Worm (Caenorhabditis elegans) whole organism, young adult: ENCODE data around the gene T26C5.5.
A peak's percentile ranks its signal among the peaks of the same experiment; 100 is the strongest.

Experiments
- B0035.1 ChIP-seq: sonication (generic microtip); optimal IDR thresholded peaks from 2 replicates; lab custom pipeline; 2016; ENCODE audit warnings: missing genetic modification characterization, mild to moderate bottlenecking, missing compliant biosample characterization, missing genotype, missing genetic modification reagents
- B0336.3 ChIP-seq: fragments of 200-800 bp; sonication (Bioruptor generic); IDR thresholded peaks from 2 replicates; pipeline ENCODE4 v1.3.6; 2022; ENCODE audit warnings: missing genetic modification characterization, missing compliant biosample characterization
- F22D6.2 ChIP-seq: sonication (generic microtip); optimal IDR thresholded peaks from 2 replicates; lab custom pipeline; 2016; ENCODE audit warnings: mild to moderate bottlenecking, missing genetic modification characterization, missing compliant biosample characterization
- F23B12.7 ChIP-seq: sonication (generic microtip); optimal IDR thresholded peaks from 2 replicates; lab custom pipeline; 2017; ENCODE audit warnings: missing genetic modification characterization, mild to moderate bottlenecking, missing compliant biosample characterization, antibody characterized with exemption, moderate library complexity; ENCODE audit not compliant: insufficient read depth
- F52B5.7 ChIP-seq: sonication (generic microtip); optimal IDR thresholded peaks from 2 replicates; lab custom pipeline; 2016; ENCODE audit warnings: mild to moderate bottlenecking, missing genetic modification characterization, missing compliant biosample characterization
- F57A8.1 ChIP-seq: fragments of 200-800 bp; sonication (Bioruptor generic); optimal IDR thresholded peaks from 2 replicates; lab custom pipeline; 2018; ENCODE audit warnings: mild to moderate bottlenecking, missing genetic modification characterization, moderate library complexity, missing compliant biosample characterization
- K11D2.4 ChIP-seq: fragments of 200-800 bp; sonication (Bioruptor generic); IDR thresholded peaks from 2 replicates; pipeline ENCODE4 v1.3.6; 2022; ENCODE audit warnings: missing genetic modification reagents, missing genetic modification characterization, missing compliant biosample characterization
- K12H6.12 ChIP-seq: fragments of 200-800 bp; sonication (Bioruptor generic); optimal IDR thresholded peaks from 2 replicates; lab custom pipeline; 2018; ENCODE audit warnings: mild to moderate bottlenecking, missing genetic modification characterization, missing compliant biosample characterization
- Y53G8AR.9 ChIP-seq: fragments of 200-800 bp; sonication (Bioruptor generic); conservative IDR thresholded peaks from 2 replicates; pipeline ENCODE4 v1.3.6; 2022; ENCODE audit warnings: missing genetic modification reagents, missing genetic modification characterization, missing compliant biosample characterization
- Y56A3A.18 ChIP-seq: fragments of 200-800 bp; sonication (Bioruptor generic); IDR thresholded peaks from 2 replicates; pipeline ENCODE4 v1.3.6; 2022; ENCODE audit warnings: missing genetic modification reagents, missing genetic modification characterization, missing compliant biosample characterization
- Y95B8A.8 ChIP-seq: fragments of 200-800 bp; sonication (Bioruptor generic); IDR thresholded peaks from 2 replicates; pipeline ENCODE4 v1.3.6; 2022; ENCODE audit warnings: missing genetic modification reagents, missing genetic modification characterization, missing compliant biosample characterization
- aptf-2 ChIP-seq: fragments of 200-800 bp; sonication (Bioruptor generic); conservative IDR thresholded peaks from 2 replicates; pipeline ENCODE4 v1.3.6; 2022; ENCODE audit warnings: missing genetic modification reagents, missing genetic modification characterization, missing compliant biosample characterization
- atf-7 ChIP-seq: sonication (generic microtip); optimal IDR thresholded peaks from 2 replicates; lab custom pipeline; 2017; ENCODE audit warnings: mild to moderate bottlenecking, missing genetic modification characterization, missing compliant biosample characterization
- attf-5 ChIP-seq: fragments of 200-800 bp; sonication (Bioruptor generic); optimal IDR thresholded peaks from 2 replicates; lab custom pipeline; 2018; ENCODE audit warnings: mild to moderate bottlenecking, missing genetic modification characterization, missing compliant biosample characterization
- attf-6 ChIP-seq: fragments of 200-800 bp; sonication (Bioruptor generic); IDR thresholded peaks from 2 replicates; pipeline ENCODE4 v1.3.6; 2022; ENCODE audit warnings: missing genetic modification reagents, missing genetic modification characterization, missing compliant biosample characterization
- cebp-1 ChIP-seq, 2 experiments: fragments of 200-800 bp in 1 of 2; sonication (Bioruptor generic) in 1 of 2; sonication (generic microtip) in 1 of 2; IDR thresholded peaks in 1 of 2; optimal IDR thresholded peaks in 1 of 2; 2 replicates each; pipeline versions ENCODE4 v1.3.6 to Lab custom; 2017 to 2022; ENCODE audit warnings: missing compliant biosample characterization in 2 of 2, missing genetic modification characterization in 2 of 2, mild to moderate bottlenecking in 1 of 2, missing genetic modification reagents in 1 of 2, moderate library complexity in 1 of 2
- cebp-2 ChIP-seq: fragments of 200-800 bp; sonication (Bioruptor generic); IDR thresholded peaks from 2 replicates; pipeline ENCODE4 v1.3.6; 2022; ENCODE audit warnings: missing genetic modification characterization, missing compliant biosample characterization
- ceh-79 ChIP-seq: sonication (generic microtip); optimal IDR thresholded peaks from 2 replicates; lab custom pipeline; 2017; ENCODE audit warnings: mild to moderate bottlenecking, missing genetic modification characterization, missing compliant biosample characterization
- chd-7 ChIP-seq: sonication (generic microtip); optimal IDR thresholded peaks from 2 replicates; lab custom pipeline; 2016; ENCODE audit warnings: mild to moderate bottlenecking, missing genetic modification characterization, moderate library complexity, missing compliant biosample characterization
- egl-44 ChIP-seq: fragments of 200-800 bp; sonication (Bioruptor generic); IDR thresholded peaks from 2 replicates; pipeline ENCODE4 v1.3.6; 2022; ENCODE audit warnings: missing genetic modification reagents, missing genetic modification characterization, missing compliant biosample characterization
- ekl-4 ChIP-seq: fragments of 200-800 bp; sonication (Bioruptor generic); IDR thresholded peaks from 2 replicates; pipeline ENCODE4 v1.3.6; 2022; ENCODE audit warnings: missing genetic modification reagents, missing genetic modification characterization, missing compliant biosample characterization
- ets-4 ChIP-seq: fragments of 200-800 bp; sonication (Bioruptor generic); optimal IDR thresholded peaks from 2 replicates; lab custom pipeline; 2018; ENCODE audit warnings: mild to moderate bottlenecking, missing genetic modification characterization, missing compliant biosample characterization
- fkh-3 ChIP-seq: sonication (generic microtip); optimal IDR thresholded peaks from 2 replicates; lab custom pipeline; 2016; ENCODE audit warnings: mild to moderate bottlenecking, missing genetic modification characterization, missing compliant biosample characterization
- gei-17 ChIP-seq: fragments of 200-800 bp; sonication (Bioruptor generic); optimal IDR thresholded peaks from 2 replicates; lab custom pipeline; 2018; ENCODE audit warnings: mild to moderate bottlenecking, missing genetic modification characterization, missing compliant biosample characterization
- hmg-1.2 ChIP-seq: fragments of 200-800 bp; sonication (Bioruptor generic); IDR thresholded peaks from 2 replicates; pipeline ENCODE4 v1.3.6; 2022; ENCODE audit warnings: missing genetic modification reagents, missing genetic modification characterization, missing compliant biosample characterization
- hmg-20 ChIP-seq: fragments of 200-800 bp; sonication (Bioruptor generic); IDR thresholded peaks from 2 replicates; pipeline ENCODE4 v1.3.6; 2022; ENCODE audit warnings: missing genetic modification reagents, missing genetic modification characterization, missing compliant biosample characterization
- lin-35 ChIP-seq, 3 experiments: fragments of 150-350 bp in 2 of 3; sonication (generic microtip) in 1 of 3; optimal IDR thresholded peaks; 2 replicates each; lab custom pipeline; 2014 to 2018; ENCODE audit warnings: missing biosample characterization in 3 of 3, missing genetic modification characterization in 3 of 3, missing genetic modification reagents in 3 of 3
- lin-40 ChIP-seq: sonication (generic microtip); optimal IDR thresholded peaks from 2 replicates; lab custom pipeline; 2016; ENCODE audit warnings: missing genetic modification characterization, mild to moderate bottlenecking, missing compliant biosample characterization, missing genotype, missing genetic modification reagents
- lin-54 ChIP-seq: fragments of 200-800 bp; sonication (Bioruptor generic); optimal IDR thresholded peaks from 2 replicates; lab custom pipeline; 2018; ENCODE audit warnings: mild to moderate bottlenecking, missing genetic modification characterization, missing compliant biosample characterization
- lir-1 ChIP-seq: fragments of 200-800 bp; sonication (Bioruptor generic); conservative IDR thresholded peaks from 2 replicates; pipeline ENCODE4 v1.3.6; 2022; ENCODE audit warnings: missing genetic modification reagents, missing genetic modification characterization, missing compliant biosample characterization
- madf-6 ChIP-seq: fragments of 200-800 bp; sonication (Bioruptor generic); IDR thresholded peaks from 2 replicates; pipeline ENCODE4 v1.3.6; 2022; ENCODE audit warnings: missing genetic modification reagents, missing genetic modification characterization, missing compliant biosample characterization
- mcd-1 ChIP-seq: fragments of 200-800 bp; sonication (Bioruptor generic); IDR thresholded peaks from 2 replicates; pipeline ENCODE4 v1.3.6; 2022; ENCODE audit warnings: missing genetic modification reagents, missing genetic modification characterization, missing compliant biosample characterization
- nfyb-1 ChIP-seq: fragments of 200-800 bp; sonication (Bioruptor generic); IDR thresholded peaks from 2 replicates; pipeline ENCODE4 v1.3.6; 2022; ENCODE audit warnings: missing genetic modification reagents, missing genetic modification characterization, missing compliant biosample characterization
- nhr-80 ChIP-seq: sonication (generic microtip); optimal IDR thresholded peaks from 2 replicates; lab custom pipeline; 2016; ENCODE audit warnings: missing genetic modification characterization, missing compliant biosample characterization
- nhr-90 ChIP-seq: sonication (generic microtip); optimal IDR thresholded peaks from 2 replicates; lab custom pipeline; 2016; ENCODE audit warnings: missing genotype, mild to moderate bottlenecking, missing genetic modification characterization, missing compliant biosample characterization
- pbrm-1 ChIP-seq: fragments of 200-800 bp; sonication (Bioruptor generic); IDR thresholded peaks from 2 replicates; pipeline ENCODE4 v1.3.6; 2022; ENCODE audit warnings: missing genetic modification reagents, missing genetic modification characterization, missing compliant biosample characterization
- repo-1 ChIP-seq: sonication (generic microtip); optimal IDR thresholded peaks from 2 replicates; lab custom pipeline; 2017; ENCODE audit warnings: mild to moderate bottlenecking, missing genetic modification characterization, missing compliant biosample characterization
- snpc-3.4 ChIP-seq: sonication (generic microtip); optimal IDR thresholded peaks from 2 replicates; lab custom pipeline; 2017; ENCODE audit warnings: missing genetic modification characterization, mild to moderate bottlenecking, missing compliant biosample characterization, antibody characterized with exemption, moderate library complexity, missing genotype, missing genetic modification reagents
- snpc-4 ChIP-seq, 5 experiments: fragments of 150-350 bp in 1 of 5; sonication (generic microtip) in 4 of 5; optimal IDR thresholded peaks; 2 replicates each; lab custom pipeline; 2014 to 2018; ENCODE audit warnings: missing genetic modification characterization in 5 of 5, missing biosample characterization in 3 of 5, antibody characterized with exemption in 2 of 5, mild to moderate bottlenecking in 2 of 5, missing compliant biosample characterization in 2 of 5, missing genotype in 2 of 5, moderate library complexity in 2 of 5, missing genetic modification reagents in 1 of 5
- tbp1 ChIP-seq: fragments of 200-800 bp; sonication (Bioruptor generic); optimal IDR thresholded peaks from 2 replicates; lab custom pipeline; 2018; ENCODE audit warnings: mild to moderate bottlenecking, missing genetic modification characterization, missing compliant biosample characterization
- tbx-9 ChIP-seq: sonication (generic microtip); optimal IDR thresholded peaks from 2 replicates; lab custom pipeline; 2016; ENCODE audit warnings: borderline replicate concordance, missing genetic modification characterization, inconsistent platforms, missing compliant biosample characterization
- tlf-1 ChIP-seq: fragments of 200-800 bp; sonication (Bioruptor generic); optimal IDR thresholded peaks from 2 replicates; lab custom pipeline; 2018; ENCODE audit warnings: mild to moderate bottlenecking, missing genetic modification characterization, missing compliant biosample characterization
- zfh-2 ChIP-seq: fragments of 200-800 bp; sonication (Bioruptor generic); conservative IDR thresholded peaks from 2 replicates; pipeline ENCODE4 v1.3.6; 2022; ENCODE audit warnings: missing genetic modification reagents, missing genetic modification characterization, missing compliant biosample characterization
- ztf-18 ChIP-seq: sonication (generic microtip); optimal IDR thresholded peaks from 2 replicates; lab custom pipeline; 2016; ENCODE audit warnings: missing genotype, mild to moderate bottlenecking, missing genetic modification characterization, missing compliant biosample characterization
- ztf-22 ChIP-seq: fragments of 200-800 bp; sonication (Bioruptor generic); optimal IDR thresholded peaks from 2 replicates; lab custom pipeline; 2018; ENCODE audit warnings: mild to moderate bottlenecking, missing genetic modification characterization, moderate library complexity, missing compliant biosample characterization
- ztf-26 ChIP-seq: sonication (generic microtip); optimal IDR thresholded peaks from 2 replicates; lab custom pipeline; 2017; ENCODE audit warnings: missing genetic modification characterization, missing compliant biosample characterization
- ztf-3 ChIP-seq: fragments of 200-800 bp; sonication (Bioruptor generic); optimal IDR thresholded peaks from 2 replicates; lab custom pipeline; 2018; ENCODE audit warnings: mild to moderate bottlenecking, missing genetic modification characterization, missing compliant biosample characterization

T26C5.5 gene

ce11 chrII:9282787-9283186 is 36.2 kb upstream of the T26C5.5 start:
- TF ChIP-seq hmg-1.2 (GFP tag; lab: Robert Waterston, UW): peak; percentile 88
- peak; percentile 42 for TF ChIP-seq gei-17
- TF ChIP-seq repo-1: peak; percentile 65
- TF ChIP-seq aptf-2 (GFP tag; lab: Robert Waterston, UW): no peak
- no peak for TF ChIP-seq snpc-4 (GFP tag; optimal IDR thresholded peaks at IDR 0.05; lab: Kevin White, UChicago)
- TF ChIP-seq snpc-4 (tag; optimal IDR thresholded peaks at IDR 0.05; lab: Kevin White, UChicago): peak; percentile 59 to 79 (median 70)
- no peak for TF ChIP-seq fkh-3
- peak; percentile 81 for TF ChIP-seq Y53G8AR.9 (GFP tag; lab: Robert Waterston, UW)
- peak; percentile 80 for TF ChIP-seq chd-7 (tag; lab: Kevin White, UChicago)
- TF ChIP-seq mcd-1 (GFP tag; lab: Robert Waterston, UW): peak; percentile 66
- TF ChIP-seq ets-4 (GFP tag; lab: Kevin White, UChicago): peak; percentile 85
- 0 out of 2 replicates have a peak, but pooled peaks have one; percentile 31 for TF ChIP-seq Y56A3A.18 (GFP tag; lab: Robert Waterston, UW)
- TF ChIP-seq attf-6 (GFP tag; lab: Robert Waterston, UW): no peak
- TF ChIP-seq nhr-90 (tag; lab: Kevin White, UChicago): peak; percentile 50
- peak; percentile 65; the same call in 1 of the 2 replicates for TF ChIP-seq K11D2.4 (GFP tag; lab: Robert Waterston, UW)
- TF ChIP-seq ztf-22 (GFP tag; lab: Kevin White, UChicago): peak; percentile 40
- peak; percentile 67 for TF ChIP-seq lin-54
- peak in 1 of 3 experiments; percentile 82 for TF ChIP-seq lin-35 (GFP tag; optimal IDR thresholded peaks at IDR 0.05; lab: Kevin White, UChicago)
- TF ChIP-seq ceh-79: no peak
- peak; percentile 83 for TF ChIP-seq ekl-4
- TF ChIP-seq cebp-1 (GFP tag; IDR thresholded peaks at IDR 0.05; lab: Robert Waterston, UW): peak; percentile 69
- TF ChIP-seq cebp-1 (tag; optimal IDR thresholded peaks at IDR 0.05; lab: Kevin White, UChicago): peak; percentile 91
- peak; percentile 98 for TF ChIP-seq nhr-80
- 0 out of 2 replicates have a peak, but pooled peaks have one; percentile 67 for TF ChIP-seq egl-44 (GFP tag; lab: Robert Waterston, UW)
- TF ChIP-seq cebp-2 (GFP tag; lab: Robert Waterston, UW): peak; percentile 78; the same call in 1 of the 2 replicates
- TF ChIP-seq F22D6.2 (tag; lab: Kevin White, UChicago): peak; percentile 34
- TF ChIP-seq ztf-26 (tag; lab: Kevin White, UChicago): peak; percentile 83
- peak; percentile 44 for TF ChIP-seq tlf-1 (GFP tag; lab: Kevin White, UChicago)
- peak; percentile 78; the same call in 1 of the 2 replicates for TF ChIP-seq Y95B8A.8 (GFP tag; lab: Robert Waterston, UW)
- TF ChIP-seq nfyb-1 (GFP tag; lab: Robert Waterston, UW): peak; percentile 91
- TF ChIP-seq F23B12.7 (tag; lab: Kevin White, UChicago): no peak
- TF ChIP-seq ztf-3 (GFP tag; lab: Kevin White, UChicago): peak; percentile 28
- peak; percentile 17; the same call in 1 of the 2 replicates for TF ChIP-seq madf-6
- TF ChIP-seq tbx-9 (tag; lab: Kevin White, UChicago): no peak
- no peak for TF ChIP-seq snpc-3.4 (tag; lab: Kevin White, UChicago)
- peak; percentile 64 for TF ChIP-seq ztf-18 (tag; lab: Kevin White, UChicago)
- TF ChIP-seq tbp1: peak; percentile 63
- peak; percentile 94 for TF ChIP-seq zfh-2 (GFP tag; lab: Robert Waterston, UW)
- no peak for TF ChIP-seq hmg-20 (GFP tag; lab: Robert Waterston, UW)
- peak; percentile 56 for TF ChIP-seq B0035.1
- TF ChIP-seq F57A8.1 (GFP tag; lab: Kevin White, UChicago): no peak
- peak; percentile 89 for TF ChIP-seq K12H6.12
- peak; percentile 42 for TF ChIP-seq F52B5.7
- peak; percentile 84; the same call in 1 of the 2 replicates for TF ChIP-seq B0336.3 (GFP tag; lab: Robert Waterston, UW)
- peak; percentile 82 for TF ChIP-seq attf-5 (GFP tag; lab: Kevin White, UChicago)
- TF ChIP-seq lin-40: peak; percentile 87
- 0 out of 2 replicates have a peak, but pooled peaks have one; percentile 6 for TF ChIP-seq lir-1 (GFP tag; lab: Robert Waterston, UW)
- TF ChIP-seq atf-7 (tag; lab: Kevin White, UChicago): peak; percentile 85
- TF ChIP-seq pbrm-1 (GFP tag; lab: Robert Waterston, UW): peak; percentile 70; the same call in 1 of the 2 replicates
